Worm (Caenorhabditis elegans) whole organism, mixed stage, embryonic: ENCODE measurements around the gene srx-93.

Experiments used
- bed-3 ChIP-seq: fragments of 200-800 bp; sonication (Bioruptor generic); optimal IDR thresholded peaks from 3 replicates; lab custom pipeline; 2018; ENCODE audit warnings: mild to moderate bottlenecking, missing genetic modification characterization, moderate library complexity, missing compliant biosample characterization
- blmp-1 ChIP-seq: fragments of 150-350 bp; optimal IDR thresholded peaks from 2 replicates; lab custom pipeline; 2014; ENCODE audit warnings: missing biosample characterization, missing genetic modification characterization
- ceh-39 ChIP-seq: fragments of 150-350 bp; optimal IDR thresholded peaks from 2 replicates; lab custom pipeline; 2014; ENCODE audit warnings: missing biosample characterization, missing genetic modification characterization
- ceh-43 ChIP-seq: fragments of 200-800 bp; sonication (Bioruptor generic); optimal IDR thresholded peaks from 2 replicates; lab custom pipeline; 2018; ENCODE audit warnings: mild to moderate bottlenecking, missing genetic modification characterization, moderate library complexity, missing compliant biosample characterization
- ceh-83 ChIP-seq: fragments of 200-800 bp; sonication (Bioruptor generic); optimal IDR thresholded peaks from 2 replicates; lab custom pipeline; 2018; ENCODE audit warnings: mild to moderate bottlenecking, missing genetic modification characterization, missing compliant biosample characterization
- ces-1 ChIP-seq: fragments of 150-350 bp; optimal IDR thresholded peaks from 2 replicates; lab custom pipeline; 2014; ENCODE audit warnings: missing biosample characterization, missing genetic modification reagents, missing genetic modification characterization
- cnd-1 ChIP-seq: fragments of 200-800 bp; sonication (Bioruptor generic); optimal IDR thresholded peaks from 2 replicates; lab custom pipeline; 2018; ENCODE audit warnings: mild to moderate bottlenecking, missing genetic modification characterization, missing compliant biosample characterization
- drap-1 ChIP-seq: fragments of 200-800 bp; sonication (Bioruptor generic); optimal IDR thresholded peaks from 3 replicates; lab custom pipeline; 2018; ENCODE audit warnings: mild to moderate bottlenecking, missing genetic modification characterization, missing compliant biosample characterization
- elt-1 ChIP-seq: sonication (generic microtip); optimal IDR thresholded peaks from 2 replicates; lab custom pipeline; 2017; ENCODE audit warnings: missing genetic modification characterization, mild to moderate bottlenecking, missing compliant biosample characterization, antibody characterized with exemption, moderate library complexity, borderline replicate concordance; ENCODE audit not compliant: insufficient read depth
- elt-3 ChIP-seq: fragments of 150-350 bp; optimal IDR thresholded peaks from 2 replicates; lab custom pipeline; 2014; ENCODE audit warnings: missing biosample characterization, missing genetic modification characterization
- flh-1 ChIP-seq: fragments of 200-800 bp; sonication (Bioruptor generic); optimal IDR thresholded peaks from 2 replicates; lab custom pipeline; 2018; ENCODE audit warnings: mild to moderate bottlenecking, missing genetic modification characterization, moderate library complexity, missing compliant biosample characterization
- ham-2 ChIP-seq: fragments of 200-800 bp; sonication (Bioruptor generic); optimal IDR thresholded peaks from 2 replicates; lab custom pipeline; 2018; ENCODE audit warnings: mild to moderate bottlenecking, missing genetic modification characterization, missing compliant biosample characterization
- hlh-1 ChIP-seq: fragments of 150-350 bp; optimal IDR thresholded peaks from 2 replicates; lab custom pipeline; 2014; ENCODE audit warnings: missing biosample characterization, missing genetic modification reagents, missing genetic modification characterization
- lin-13 ChIP-seq: fragments of 150-350 bp; optimal IDR thresholded peaks from 2 replicates; lab custom pipeline; 2014; ENCODE audit warnings: missing biosample characterization, missing genetic modification characterization
- lin-32 ChIP-seq: fragments of 200-800 bp; sonication (Bioruptor generic); optimal IDR thresholded peaks from 2 replicates; lab custom pipeline; 2018; ENCODE audit warnings: mild to moderate bottlenecking, missing genetic modification characterization, missing compliant biosample characterization
- lsy-2 ChIP-seq: fragments of 150-350 bp; optimal IDR thresholded peaks from 2 replicates; lab custom pipeline; 2014; ENCODE audit warnings: missing biosample characterization, missing genetic modification characterization
- mab-5 ChIP-seq: fragments of 150-350 bp; optimal IDR thresholded peaks from 2 replicates; lab custom pipeline; 2014; ENCODE audit warnings: missing biosample characterization, missing genetic modification characterization
- mep-1 ChIP-seq: fragments of 150-350 bp; optimal IDR thresholded peaks from 2 replicates; lab custom pipeline; 2017; ENCODE audit warnings: missing biosample characterization, missing genetic modification reagents, missing genetic modification characterization, inconsistent platforms
- mls-2 ChIP-seq: sonication (generic microtip); optimal IDR thresholded peaks from 2 replicates; lab custom pipeline; 2016; ENCODE audit warnings: mild to moderate bottlenecking, missing genetic modification characterization, moderate library complexity, missing compliant biosample characterization
- nhr-12 ChIP-seq: fragments of 150-350 bp; optimal IDR thresholded peaks from 2 replicates; lab custom pipeline; 2014; ENCODE audit warnings: missing biosample characterization, missing genetic modification characterization
- nhr-2 ChIP-seq: fragments of 150-350 bp; optimal IDR thresholded peaks from 2 replicates; lab custom pipeline; 2014; ENCODE audit warnings: missing biosample characterization, missing genetic modification characterization
- nhr-237 ChIP-seq: fragments of 150-350 bp; optimal IDR thresholded peaks from 2 replicates; lab custom pipeline; 2014; ENCODE audit warnings: missing biosample characterization, missing genetic modification characterization
- nhr-28 ChIP-seq: fragments of 150-350 bp; optimal IDR thresholded peaks from 2 replicates; lab custom pipeline; 2014; ENCODE audit warnings: missing biosample characterization, missing genetic modification characterization
- nhr-76 ChIP-seq: sonication (generic microtip); optimal IDR thresholded peaks from 2 replicates; lab custom pipeline; 2017; ENCODE audit warnings: missing biosample characterization, missing genetic modification characterization
- pha-4 ChIP-seq: fragments of 150-350 bp; optimal IDR thresholded peaks from 2 replicates; lab custom pipeline; 2018; ENCODE audit warnings: missing biosample characterization, missing genetic modification reagents, missing genetic modification characterization
- sem-2 ChIP-seq: fragments of 200-800 bp; sonication (Bioruptor generic); optimal IDR thresholded peaks from 2 replicates; lab custom pipeline; 2018; ENCODE audit warnings: mild to moderate bottlenecking, missing genetic modification characterization, missing compliant biosample characterization
- sptf-1 ChIP-seq: sonication (generic microtip); optimal IDR thresholded peaks from 2 replicates; lab custom pipeline; 2017; ENCODE audit warnings: mild to moderate bottlenecking, missing genetic modification characterization, moderate library complexity, missing compliant biosample characterization
- tbx-8 ChIP-seq: fragments of 200-800 bp; sonication (Bioruptor generic); optimal IDR thresholded peaks from 2 replicates; lab custom pipeline; 2018; ENCODE audit warnings: mild to moderate bottlenecking, missing genetic modification characterization, moderate library complexity, missing compliant biosample characterization
- unc-120 ChIP-seq: sonication (generic microtip); optimal IDR thresholded peaks from 2 replicates; lab custom pipeline; 2017; ENCODE audit warnings: missing genetic modification characterization, missing compliant biosample characterization; ENCODE audit not compliant: poor library complexity, severe bottlenecking
- unc-39 ChIP-seq: fragments of 150-350 bp; optimal IDR thresholded peaks from 2 replicates; lab custom pipeline; 2014; ENCODE audit warnings: missing biosample characterization, missing genetic modification characterization
- unc-62 ChIP-seq: fragments of 150-350 bp; optimal IDR thresholded peaks from 2 replicates; lab custom pipeline; 2014; ENCODE audit warnings: missing biosample characterization, missing genetic modification reagents, missing genetic modification characterization
- zip-8 ChIP-seq: fragments of 150-350 bp; optimal IDR thresholded peaks from 2 replicates; lab custom pipeline; 2014; ENCODE audit warnings: missing biosample characterization, missing genetic modification characterization
- ztf-11 ChIP-seq: fragments of 150-350 bp; optimal IDR thresholded peaks from 2 replicates; lab custom pipeline; 2014; ENCODE audit warnings: missing biosample characterization, missing genetic modification characterization

The srx-93 gene

DNA sequence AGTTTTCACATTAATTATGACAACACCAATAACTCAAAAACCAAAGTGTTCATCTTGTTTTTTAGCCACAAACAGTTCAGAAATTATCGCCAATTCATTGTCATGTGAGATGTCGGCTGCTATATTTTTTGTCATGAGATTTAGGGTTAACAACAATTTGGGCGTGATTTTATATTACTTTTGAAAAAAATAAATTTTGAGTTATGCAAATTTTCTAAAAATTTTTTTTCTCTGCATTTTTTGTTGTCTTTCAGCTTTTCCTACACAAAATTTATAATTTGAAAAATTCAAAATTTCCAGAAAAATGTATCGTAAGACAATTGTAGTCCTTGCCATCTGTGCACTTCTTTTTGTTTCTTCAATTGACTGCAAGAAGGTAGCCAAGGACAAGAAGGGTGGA is 12.5 kb upstream of the srx-93 start, which contains the start of gene F59B1.2:
F59B1.2 (plus strand) TSS at position 301 of the 400 bp plus-strand sequence.
- TF ChIP-seq mep-1 (tag; lab: Kevin White, UChicago) (no peak), lin-13 (tag; lab: Kevin White, UChicago) (no peak), hlh-1 (tag; lab: Kevin White, UChicago) (no peak), lin-32 (GFP tag; lab: Kevin White, UChicago) (no peak), nhr-2 (no peak), nhr-12 (tag; lab: Kevin White, UChicago) (no peak), unc-62 (no peak), bed-3 (no peak), mls-2 (no peak), blmp-1 (tag; lab: Kevin White, UChicago) (no peak)

DNA sequence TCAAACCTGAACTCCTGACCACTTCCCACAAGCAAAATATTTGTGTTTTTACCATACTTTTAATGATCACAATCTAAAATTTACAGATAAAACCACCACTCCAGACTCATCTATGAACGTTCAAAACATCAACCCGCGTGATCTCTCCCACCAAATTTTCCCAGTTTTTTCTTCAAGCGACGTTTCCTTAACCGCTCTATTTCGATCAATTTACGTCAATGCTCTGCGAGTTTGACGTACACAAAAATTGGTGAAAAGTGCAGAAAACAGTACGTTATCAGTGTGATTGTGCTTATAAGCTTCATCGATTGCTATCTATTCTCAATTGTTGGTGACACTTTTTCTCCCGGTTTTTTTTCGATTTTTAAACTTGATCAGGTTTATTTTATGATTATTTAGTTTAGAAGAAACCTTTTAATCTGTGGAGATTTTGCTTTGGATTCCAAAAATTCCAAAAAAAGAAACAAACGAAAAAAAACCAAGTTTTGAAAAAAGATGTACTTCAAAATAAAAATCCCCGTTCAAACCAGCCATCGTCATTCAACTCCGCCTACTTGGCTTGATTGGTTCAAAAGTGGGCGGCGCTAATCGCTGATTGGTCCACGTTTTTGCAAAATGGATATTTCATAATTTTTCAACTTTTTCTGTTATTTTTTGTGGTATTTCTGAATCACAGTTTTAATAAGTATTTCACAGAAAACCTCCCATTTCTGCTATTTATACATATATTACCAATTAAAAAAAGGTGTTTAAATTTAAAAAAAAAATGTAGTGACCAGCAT is 11.9 kb upstream of the srx-93 start:
- no peak for TF ChIP-seq nhr-2
- TF ChIP-seq ceh-43, result no peak
- no peak for TF ChIP-seq blmp-1 (tag; lab: Kevin White, UChicago)
- no peak for TF ChIP-seq nhr-12 (tag; lab: Kevin White, UChicago)
- no peak for TF ChIP-seq mab-5 (tag; lab: Kevin White, UChicago)
- TF ChIP-seq flh-1, result no peak
- no peak for TF ChIP-seq ces-1
- TF ChIP-seq cnd-1 (tag; lab: Kevin White, UChicago), result no peak
- no peak for TF ChIP-seq sem-2 (GFP tag; lab: Kevin White, UChicago)
- no peak for TF ChIP-seq nhr-237
- no peak for TF ChIP-seq sptf-1 (tag; lab: Kevin White, UChicago)
- TF ChIP-seq lsy-2 (tag; lab: Kevin White, UChicago), result no peak
- TF ChIP-seq ceh-39 (tag; lab: Kevin White, UChicago), result no peak
- no peak for TF ChIP-seq drap-1
- TF ChIP-seq pha-4 (tag; lab: Kevin White, UChicago), result no peak

- TF ChIP-seq tbx-8 (GFP tag; lab: Kevin White, UChicago), result no peak
- no peak for TF ChIP-seq unc-120 (tag; lab: Kevin White, UChicago)
- TF ChIP-seq nhr-28 (tag; lab: Kevin White, UChicago), result no peak
- TF ChIP-seq elt-3 (tag; lab: Kevin White, UChicago), result no peak
- no peak for TF ChIP-seq ham-2
- TF ChIP-seq lin-32 (GFP tag; lab: Kevin White, UChicago), result no peak
- TF ChIP-seq bed-3, result no peak
- TF ChIP-seq zip-8 (tag; lab: Kevin White, UChicago), result no peak
- TF ChIP-seq sem-2 (GFP tag; lab: Kevin White, UChicago), result no peak
- no peak for TF ChIP-seq sptf-1 (tag; lab: Kevin White, UChicago)
- no peak for TF ChIP-seq nhr-12 (tag; lab: Kevin White, UChicago)
- TF ChIP-seq nhr-76 (tag; lab: Kevin White, UChicago), result no peak
- no peak for TF ChIP-seq unc-39
- no peak for TF ChIP-seq nhr-237
- TF ChIP-seq ztf-11 (tag; lab: Kevin White, UChicago), result no peak
- TF ChIP-seq ceh-83 (GFP tag; lab: Kevin White, UChicago), result no peak
- no peak for TF ChIP-seq mab-5 (tag; lab: Kevin White, UChicago)
- TF ChIP-seq hlh-1 (tag; lab: Kevin White, UChicago), result no peak
- TF ChIP-seq nhr-2, result no peak
Measured at ce11 chrV:3631591-3631990, 11.1 kb upstream of the srx-93 start, which contains the start of gene F59B1.6. F59B1.6 (minus strand) TSS chrV:3631691.

- no peak for TF ChIP-seq mls-2
- no peak for TF ChIP-seq lin-13 (tag; lab: Kevin White, UChicago)
- no peak for TF ChIP-seq lsy-2 (tag; lab: Kevin White, UChicago)
- TF ChIP-seq nhr-76 (tag; lab: Kevin White, UChicago), result no peak
- no peak for TF ChIP-seq cnd-1 (tag; lab: Kevin White, UChicago)
- no peak for TF ChIP-seq ces-1
- TF ChIP-seq elt-1 (tag; lab: Kevin White, UChicago), result no peak
- no peak for TF ChIP-seq tbx-8 (GFP tag; lab: Kevin White, UChicago)
- no peak for TF ChIP-seq unc-39
Measured at ce11 chrV:3626944-3627343, 6.4 kb upstream of the srx-93 start, which contains the start of gene F59B1.4. F59B1.4 (minus strand) TSS chrV:3627044.
